Worm (Caenorhabditis elegans) whole organism, L4 larva: ENCODE measurements around the gene erfa-3.

Experiments used
- fkh-10 ChIP-seq: fragments of 150-350 bp; optimal IDR thresholded peaks from 2 replicates; lab custom pipeline; 2014; ENCODE audit warnings: missing biosample characterization, missing genetic modification reagents, missing genetic modification characterization
- mdl-1 ChIP-seq, 2 experiments: fragments of 150-350 bp in 1 of 2; sonication (generic microtip) in 1 of 2; optimal IDR thresholded peaks; 2 replicates each; lab custom pipeline; 2014 to 2017; ENCODE audit warnings: missing biosample characterization in 2 of 2, missing genetic modification characterization in 2 of 2

- TF ChIP-seq mdl-1 (tag; optimal IDR thresholded peaks at IDR 0.05; lab: Kevin White, UChicago), result no peak
- TF ChIP-seq fkh-10 (GFP tag; lab: Kevin White, UChicago), result no peak
These were observed 20.6 kb upstream of the erfa-3 start for ce11 chrV:11133516-11133915.
